Fruit fly (Drosophila melanogaster) whole organism, embryonic: ENCODE data around the gene cav.

Experiments
- ATbp ChIP-seq: fragments of 200-800 bp; sonication (Bioruptor generic); optimal IDR thresholded peaks from 2 replicates; lab custom pipeline; 2017; ENCODE audit warnings: missing biosample characterization, mild to moderate bottlenecking, missing genetic modification characterization, missing genetic modification reagents
- BEAF-32 ChIP-seq: fragments of 200-800 bp; sonication (Bioruptor generic); optimal IDR thresholded peaks from 3 replicates; lab custom pipeline; 2017; ENCODE audit warnings: missing biosample characterization, missing genetic modification characterization, mild to moderate bottlenecking, moderate library complexity, missing genetic modification reagents
- Blimp-1 ChIP-seq: fragments of 200-800 bp; sonication (Bioruptor generic); optimal IDR thresholded peaks from 3 replicates; lab custom pipeline; 2018; ENCODE audit warnings: missing biosample characterization, missing genetic modification characterization, mild to moderate bottlenecking, moderate library complexity, missing genetic modification reagents
- CG12391 ChIP-seq: fragments of 200-800 bp; sonication (Bioruptor generic); optimal IDR thresholded peaks from 3 replicates; lab custom pipeline; 2018; ENCODE audit warnings: missing biosample characterization, mild to moderate bottlenecking, missing genetic modification characterization, moderate library complexity
- CG15514 ChIP-seq: fragments of 200-800 bp; sonication (Bioruptor generic); optimal IDR thresholded peaks from 3 replicates; lab custom pipeline; 2017; ENCODE audit warnings: missing biosample characterization, missing genetic modification characterization, mild to moderate bottlenecking, moderate library complexity, missing genetic modification reagents
- CG16815 ChIP-seq: fragments of 200-800 bp; sonication (Bioruptor generic); optimal IDR thresholded peaks from 3 replicates; lab custom pipeline; 2017; ENCODE audit warnings: missing biosample characterization, mild to moderate bottlenecking, missing genetic modification characterization
- CG17385 ChIP-seq: fragments of 200-800 bp; sonication (Bioruptor generic); optimal IDR thresholded peaks from 3 replicates; lab custom pipeline; 2018; ENCODE audit warnings: missing biosample characterization, mild to moderate bottlenecking, missing genetic modification characterization
- CG18262 ChIP-seq: fragments of 200-800 bp; optimal IDR thresholded peaks from 3 replicates; lab custom pipeline; 2019; ENCODE audit warnings: missing biosample characterization, mild to moderate bottlenecking, missing genetic modification characterization, moderate library complexity
- CG2202 ChIP-seq: fragments of 200-800 bp; sonication (Bioruptor generic); optimal IDR thresholded peaks from 2 replicates; lab custom pipeline; 2018; ENCODE audit warnings: missing biosample characterization, mild to moderate bottlenecking, missing genetic modification characterization
- CG31365 ChIP-seq: fragments of 200-800 bp; sonication (Bioruptor generic); optimal IDR thresholded peaks from 2 replicates; lab custom pipeline; 2018; ENCODE audit warnings: missing biosample characterization, mild to moderate bottlenecking, missing genetic modification characterization
- CG3163 ChIP-seq: fragments of 200-800 bp; sonication (Bioruptor generic); optimal IDR thresholded peaks from 3 replicates; lab custom pipeline; 2016; ENCODE audit warnings: missing biosample characterization, missing genetic modification characterization
- CG3995 ChIP-seq: fragments of 200-800 bp; sonication (Bioruptor generic); optimal IDR thresholded peaks from 3 replicates; lab custom pipeline; 2016; ENCODE audit warnings: missing biosample characterization, missing genetic modification characterization
- CG4730 ChIP-seq: fragments of 200-800 bp; sonication (Bioruptor generic); IDR thresholded peaks from 2 replicates; pipeline ENCODE4 v1.3.6; 2022; ENCODE audit warnings: missing biosample characterization, missing genetic modification characterization
- CG4820 ChIP-seq: fragments of 200-800 bp; sonication (Bioruptor generic); optimal IDR thresholded peaks from 3 replicates; lab custom pipeline; 2016; ENCODE audit warnings: missing biosample characterization, missing genetic modification characterization
- CG5245 ChIP-seq: fragments of 200-800 bp; sonication (Bioruptor generic); optimal IDR thresholded peaks from 3 replicates; lab custom pipeline; 2016; ENCODE audit warnings: missing biosample characterization, missing genetic modification characterization
- CG5953 ChIP-seq: fragments of 200-800 bp; sonication (Bioruptor generic); IDR thresholded peaks from 2 replicates; pipeline ENCODE4 v1.3.6; 2022; ENCODE audit warnings: missing biosample characterization, missing genetic modification characterization
- CG7928 ChIP-seq: fragments of 200-800 bp; sonication (Bioruptor generic); optimal IDR thresholded peaks from 2 replicates; lab custom pipeline; 2017; ENCODE audit warnings: missing biosample characterization, mild to moderate bottlenecking, missing genetic modification characterization
- D ChIP-seq, 2 experiments: fragments of 200-800 bp in 1 of 2; fragments of >200 bp in 1 of 2; sonication (Bioruptor generic) in 1 of 2; optimal IDR thresholded peaks; 2 replicates in 1 of 2; 3 replicates in 1 of 2; lab custom pipeline; 2017; ENCODE audit warnings: mild to moderate bottlenecking in 1 of 2, missing biosample characterization in 1 of 2, missing genetic modification characterization in 1 of 2, missing genetic modification reagents in 1 of 2
- D19B ChIP-seq: fragments of 200-800 bp; sonication (Bioruptor generic); optimal IDR thresholded peaks from 2 replicates; lab custom pipeline; 2017; ENCODE audit warnings: missing biosample characterization, mild to moderate bottlenecking, missing genetic modification characterization
- Dbx ChIP-seq: fragments of 200-800 bp; sonication (Bioruptor generic); IDR thresholded peaks from 3 replicates; pipeline ENCODE4 v1.3.6; 2022; ENCODE audit warnings: missing biosample characterization, missing genetic modification characterization
- Dip2 ChIP-seq: fragments of 200-800 bp; sonication (Bioruptor generic); IDR thresholded peaks from 2 replicates; pipeline ENCODE4 v1.3.6; 2022; ENCODE audit warnings: missing biosample characterization, missing genetic modification characterization
- Dp ChIP-seq: fragments of 200-800 bp; sonication (Bioruptor generic); optimal IDR thresholded peaks from 2 replicates; lab custom pipeline; 2018; ENCODE audit warnings: missing biosample characterization, mild to moderate bottlenecking, missing genetic modification characterization, moderate library complexity
- E2f2 ChIP-seq: fragments of 200-800 bp; sonication (Bioruptor generic); IDR thresholded peaks from 2 replicates; pipeline ENCODE4 v1.3.6; 2022; ENCODE audit warnings: missing biosample characterization, missing genetic modification characterization
- Elba2 ChIP-seq: fragments of 200-800 bp; sonication (Bioruptor generic); optimal IDR thresholded peaks from 3 replicates; lab custom pipeline; 2016; ENCODE audit warnings: missing biosample characterization, missing genetic modification characterization
- Ets97D ChIP-seq: fragments of 200-800 bp; sonication (Bioruptor generic); optimal IDR thresholded peaks from 3 replicates; lab custom pipeline; 2016; ENCODE audit warnings: missing biosample characterization, missing genetic modification characterization
- HLH4C ChIP-seq: fragments of 200-800 bp; sonication (Bioruptor generic); IDR thresholded peaks from 3 replicates; pipeline ENCODE4 v1.3.6; 2022; ENCODE audit warnings: missing biosample characterization, missing genetic modification characterization; ENCODE audit not compliant: partially characterized antibody
- Hand ChIP-seq: fragments of 200-800 bp; sonication (Bioruptor generic); optimal IDR thresholded peaks from 2 replicates; lab custom pipeline; 2017; ENCODE audit warnings: mild to moderate bottlenecking, missing biosample characterization, missing genetic modification reagents, missing genetic modification characterization
- Hsf ChIP-seq: fragments of 200-800 bp; sonication (Bioruptor generic); optimal IDR thresholded peaks from 3 replicates; lab custom pipeline; 2016; ENCODE audit warnings: missing biosample characterization, missing genetic modification characterization
- Opbp ChIP-seq: fragments of 200-800 bp; sonication (Bioruptor generic); IDR thresholded peaks from 3 replicates; pipeline ENCODE4 v1.3.6; 2022; ENCODE audit warnings: missing biosample characterization, missing genetic modification characterization; ENCODE audit not compliant: partially characterized antibody
- Rfx ChIP-seq: fragments of 200-800 bp; sonication (Bioruptor generic); IDR thresholded peaks from 2 replicates; pipeline ENCODE4 v1.3.6; 2022; ENCODE audit warnings: missing biosample characterization, missing genetic modification characterization
- Ssrp ChIP-seq: fragments of 200-800 bp; sonication (Bioruptor generic); optimal IDR thresholded peaks from 2 replicates; lab custom pipeline; 2018; ENCODE audit warnings: missing biosample characterization, mild to moderate bottlenecking, missing genetic modification characterization, moderate library complexity
- Xrp1 ChIP-seq: fragments of 200-800 bp; sonication (Bioruptor generic); IDR thresholded peaks from 2 replicates; pipeline ENCODE4 v1.3.6; 2022; ENCODE audit warnings: missing biosample characterization, missing genetic modification characterization
- amos ChIP-seq: fragments of 200-800 bp; sonication (Bioruptor generic); IDR thresholded peaks from 2 replicates; pipeline ENCODE4 v1.3.6; 2022; ENCODE audit warnings: missing biosample characterization, missing genetic modification characterization; ENCODE audit not compliant: partially characterized antibody
- bowl ChIP-seq: fragments of 200-800 bp; sonication (Bioruptor generic); IDR thresholded peaks from 2 replicates; pipeline ENCODE4 v1.3.6; 2022; ENCODE audit warnings: missing biosample characterization, missing genetic modification characterization
- cas ChIP-seq: fragments of 200-800 bp; sonication (Bioruptor generic); IDR thresholded peaks from 2 replicates; pipeline ENCODE4 v1.3.6; 2022; ENCODE audit warnings: missing biosample characterization, missing genetic modification characterization
- ci ChIP-seq: fragments of 200-800 bp; sonication (Bioruptor generic); IDR thresholded peaks from 3 replicates; pipeline ENCODE4 v1.3.6; 2022; ENCODE audit warnings: missing biosample characterization, missing genetic modification characterization
- gcm ChIP-seq: fragments of 200-800 bp; sonication (Bioruptor generic); optimal IDR thresholded peaks from 2 replicates; lab custom pipeline; 2019; ENCODE audit warnings: missing biosample characterization, mild to moderate bottlenecking, missing genetic modification characterization, moderate library complexity
- gfzf ChIP-seq: fragments of 200-800 bp; sonication (Bioruptor generic); optimal IDR thresholded peaks from 2 replicates; lab custom pipeline; 2016; ENCODE audit warnings: missing biosample characterization, mild to moderate bottlenecking, missing genetic modification characterization, moderate library complexity
- grn ChIP-seq: fragments of 200-800 bp; sonication (Bioruptor generic); optimal IDR thresholded peaks from 3 replicates; lab custom pipeline; 2017; ENCODE audit warnings: missing biosample characterization, missing genetic modification characterization
- mam ChIP-seq: fragments of 200-800 bp; sonication (Bioruptor generic); optimal IDR thresholded peaks from 3 replicates; lab custom pipeline; 2016; ENCODE audit warnings: missing biosample characterization, missing genetic modification characterization
- nmo ChIP-seq: fragments of 200-800 bp; sonication (Bioruptor generic); optimal IDR thresholded peaks from 2 replicates; lab custom pipeline; 2018; ENCODE audit warnings: missing biosample characterization, mild to moderate bottlenecking, missing genetic modification characterization, moderate library complexity
- phol ChIP-seq: fragments of 200-800 bp; sonication (Bioruptor generic); optimal IDR thresholded peaks from 3 replicates; lab custom pipeline; 2018; ENCODE audit warnings: missing biosample characterization, mild to moderate bottlenecking, missing genetic modification characterization, moderate library complexity
- pum ChIP-seq: fragments of 200-800 bp; sonication (Bioruptor generic); optimal IDR thresholded peaks from 2 replicates; lab custom pipeline; 2016; ENCODE audit warnings: missing biosample characterization, missing genetic modification characterization
- slbo ChIP-seq: fragments of 200-800 bp; sonication (Bioruptor generic); IDR thresholded peaks from 2 replicates; pipeline ENCODE4 v1.3.6; 2022; ENCODE audit warnings: missing biosample characterization, missing genetic modification characterization
- trh ChIP-seq: fragments of 200-800 bp; sonication (Bioruptor generic); optimal IDR thresholded peaks from 2 replicates; lab custom pipeline; 2016; ENCODE audit warnings: missing biosample characterization, missing genetic modification characterization
- unc-4 ChIP-seq: fragments of 200-800 bp; sonication (Bioruptor generic); IDR thresholded peaks from 2 replicates; pipeline ENCODE4 v1.3.6; 2022; ENCODE audit warnings: missing biosample characterization, missing genetic modification characterization; ENCODE audit not compliant: partially characterized antibody
- zf30C ChIP-seq: fragments of 200-800 bp; sonication (Bioruptor generic); optimal IDR thresholded peaks from 3 replicates; lab custom pipeline; 2018; ENCODE audit warnings: missing biosample characterization, mild to moderate bottlenecking, missing genetic modification characterization
- zfh2 ChIP-seq: fragments of 200-800 bp; sonication (Bioruptor generic); optimal IDR thresholded peaks from 2 replicates; lab custom pipeline; 2016; ENCODE audit warnings: missing biosample characterization, missing genetic modification characterization

cav gene

dm6 chr3R:24206341-24207114, 14.4 kb upstream of the cav start (continued):
- TF ChIP-seq Blimp-1 (GFP tag; lab: Kevin White, UChicago) (peak; percentile 78), Xrp1 (GFP tag; lab: Robert Waterston, UW) (peak; percentile 72), CG2202 (tag; lab: Kevin White, UChicago) (no peak), Ets97D (GFP tag; lab: Kevin White, UChicago) (no peak), CG15514 (GFP tag; lab: Kevin White, UChicago) (peak; percentile 7), nmo (GFP tag; lab: Kevin White, UChicago) (peak; percentile 64), CG12391 (peak; percentile 55), pum (GFP tag; lab: Kevin White, UChicago) (no peak), gcm (GFP tag; lab: Kevin White, UChicago) (peak; percentile 5), Ssrp (tag; lab: Kevin White, UChicago) (peak; percentile 64), bowl (GFP tag; lab: Robert Waterston, UW) (no peak), CG3995 (no peak), CG5953 (GFP tag; lab: Robert Waterston, UW) (peak; percentile 16; the same call in 1 of the 2 replicates), CG4820 (GFP tag; lab: Kevin White, UChicago) (peak; percentile 25), Rfx (GFP tag; lab: Robert Waterston, UW) (0 out of 2 replicates have a peak, but pooled peaks have one; percentile 26), Dp (no peak), Dip2 (GFP tag; lab: Robert Waterston, UW) (no peak), zfh2 (GFP tag; lab: Kevin White, UChicago) (no peak), Hand (no peak), unc-4 (GFP tag; lab: Robert Waterston, UW) (no peak), CG18262 (peak; percentile 70), cas (GFP tag; lab: Robert Waterston, UW) (no peak), gfzf (GFP tag; lab: Kevin White, UChicago) (no peak), Elba2 (no peak), E2f2 (GFP tag; lab: Robert Waterston, UW) (peak; percentile 22; the same call in 1 of the 2 replicates), slbo (GFP tag; lab: Robert Waterston, UW) (no peak), trh (GFP tag; lab: Kevin White, UChicago) (no peak), CG4730 (GFP tag; lab: Robert Waterston, UW) (peak; percentile 6; the same call in 1 of the 2 replicates), phol (tag; lab: Kevin White, UChicago) (peak; percentile 67), Dbx (GFP tag; lab: Robert Waterston, UW) (no peak), mam (GFP tag; lab: Kevin White, UChicago) (peak; percentile 6), zf30C (GFP tag; lab: Kevin White, UChicago) (no peak), CG3163 (GFP tag; lab: Kevin White, UChicago) (no peak), BEAF-32 (GFP tag; lab: Kevin White, UChicago) (no peak), D19B (GFP tag; lab: Kevin White, UChicago) (no peak), amos (GFP tag; lab: Robert Waterston, UW) (no peak), grn (GFP tag; lab: Kevin White, UChicago) (no peak), Opbp (GFP tag; lab: Robert Waterston, UW) (no peak), CG31365 (no peak), ci (GFP tag; lab: Robert Waterston, UW) (peak; percentile 92), CG7928 (no peak), D (optimal IDR thresholded peaks at IDR 0.05; lab: Kevin White, UChicago) (no peak), D (GFP tag; optimal IDR thresholded peaks at IDR 0.05; lab: Kevin White, UChicago) (peak; percentile 53), HLH4C (no peak), CG17385 (GFP tag; lab: Kevin White, UChicago) (peak; percentile 60), CG5245 (GFP tag; lab: Kevin White, UChicago) (peak; percentile 41), Hsf (GFP tag; lab: Kevin White, UChicago) (peak; percentile 49), ATbp (GFP tag; lab: Kevin White, UChicago) (peak; percentile 72), CG16815 (GFP tag; lab: Kevin White, UChicago) (no peak)
